Worm (Caenorhabditis elegans): ENCODE results near the gene F26D11.1.

F26D11.1 gene

ce11 chrV:7977701-7978461 lies 3.5 kb upstream of the F26D11.1 start, which contains the start of gene let-413:
let-413 (minus strand) TSS chrV:7977776.
- TF ChIP-seq hlh-30 (tag; optimal IDR thresholded peaks at IDR 0.05; ENCODE audit: insufficient read depth): no peak
- no peak for TF ChIP-seq tbx-2 (tag; optimal IDR thresholded peaks at IDR 0.05)
- TF ChIP-seq pqm-1 (tag; optimal IDR thresholded peaks at IDR 0.05): peak; percentile 1
- TF ChIP-seq elt-2 (tag; optimal IDR thresholded peaks at IDR 0.05): peak; percentile 56
- peak; percentile 20 for TF ChIP-seq unc-42 (tag; optimal IDR thresholded peaks at IDR 0.05)
- peak; percentile 26 for TF ChIP-seq dmd-4 (tag; optimal IDR thresholded peaks at IDR 0.05; ENCODE audit: borderline replicate concordance)
- TF ChIP-seq che-1 (tag; optimal IDR thresholded peaks at IDR 0.05): no peak

DNA sequence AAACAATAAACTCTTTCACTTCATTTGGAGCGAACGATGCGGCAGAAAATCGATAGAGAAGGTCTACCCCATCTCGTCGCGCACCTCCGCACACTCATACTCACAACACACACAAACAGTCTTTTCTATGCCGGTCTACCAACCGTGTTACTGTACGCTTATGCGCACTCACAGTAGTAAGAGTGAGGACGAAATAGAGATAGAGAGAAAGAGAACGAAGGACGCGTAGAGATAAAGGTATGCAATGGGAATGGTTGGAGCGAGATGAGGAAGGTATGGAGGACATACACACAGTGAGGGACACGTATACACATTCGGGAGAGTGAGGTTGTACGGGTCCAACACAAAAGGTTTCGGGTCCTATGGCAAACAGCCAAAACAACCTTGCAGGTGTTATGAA lies 2.5 kb upstream of the F26D11.1 start:
- TF ChIP-seq ref-2 (tag; optimal IDR thresholded peaks at IDR 0.05) (peak; percentile 69), syd-9 (tag; optimal IDR thresholded peaks at IDR 0.05) (no peak), ceh-24 (tag; optimal IDR thresholded peaks at IDR 0.05) (no peak), ceh-31 (tag; optimal IDR thresholded peaks at IDR 0.05) (peak; percentile 39), tbx-2 (tag; optimal IDR thresholded peaks at IDR 0.05) (peak; percentile 37), sdc-2 (tag; optimal IDR thresholded peaks at IDR 0.05) (peak; percentile 15), ceh-14 (tag; optimal IDR thresholded peaks at IDR 0.05) (no peak), hlh-8 (tag; optimal IDR thresholded peaks at IDR 0.05) (no peak), T23F11.4 (GFP tag; optimal IDR thresholded peaks at IDR 0.05) (peak; percentile 52), ceh-18 (tag; optimal IDR thresholded peaks at IDR 0.05) (peak; percentile 11), hlh-6 (tag; optimal IDR thresholded peaks at IDR 0.05) (peak; percentile 28), unc-55 (GFP tag; optimal IDR thresholded peaks at IDR 0.05) (no peak), K02D7.2 (tag; optimal IDR thresholded peaks at IDR 0.05) (no peak), ceh-2 (tag; optimal IDR thresholded peaks at IDR 0.05) (peak; percentile 15), madf-2 (tag; optimal IDR thresholded peaks at IDR 0.05) (peak; percentile 26), ceh-34 (tag; optimal IDR thresholded peaks at IDR 0.05) (peak; percentile 14), sox-2 (GFP tag; IDR thresholded peaks at IDR 0.05) (no peak), pha-4 (tag; optimal IDR thresholded peaks at IDR 0.05) (no peak), elt-2 (tag; optimal IDR thresholded peaks at IDR 0.05) (peak; percentile 12), nfya-1 (tag; optimal IDR thresholded peaks at IDR 0.05) (peak; percentile 48), che-1 (tag; optimal IDR thresholded peaks at IDR 0.05) (no peak)

DNA sequence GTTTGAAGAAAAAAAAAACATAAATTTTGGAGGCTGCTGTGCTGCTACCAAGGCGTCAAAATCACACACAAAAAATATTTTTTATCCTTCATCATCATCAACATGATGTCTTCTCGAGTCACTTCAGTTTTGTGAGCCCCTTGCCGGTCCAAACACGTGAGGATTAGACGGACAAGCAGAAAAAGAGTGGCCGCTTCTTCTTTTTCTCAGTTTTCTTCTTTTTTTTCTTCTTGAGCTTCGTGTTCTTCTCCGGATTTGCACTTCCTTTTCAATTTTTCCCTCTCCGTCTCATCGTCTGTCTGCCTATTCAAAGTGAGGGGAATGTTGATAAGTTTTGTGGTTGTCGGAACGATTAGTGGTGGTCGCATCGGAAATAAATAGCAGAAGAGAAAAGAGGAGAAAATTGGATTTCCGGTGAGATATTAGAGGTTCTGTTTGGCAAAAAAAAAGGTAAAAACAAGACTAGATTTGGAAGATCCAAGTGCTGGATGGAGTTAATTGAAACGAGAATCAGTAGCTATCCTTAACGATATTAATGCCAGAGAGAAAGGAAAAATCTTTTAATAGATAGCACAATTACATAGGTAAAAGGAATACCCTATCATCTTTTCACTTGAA lies 866 bp upstream of the F26D11.1 start:
- TF ChIP-seq eyg-1 (tag; optimal IDR thresholded peaks at IDR 0.05) (no peak), che-1 (tag; optimal IDR thresholded peaks at IDR 0.05) (no peak), nhr-11 (tag; optimal IDR thresholded peaks at IDR 0.05) (no peak), unc-42 (tag; optimal IDR thresholded peaks at IDR 0.05) (peak; percentile 62), T23F11.4 (GFP tag; optimal IDR thresholded peaks at IDR 0.05) (no peak), ceh-30 (tag; optimal IDR thresholded peaks at IDR 0.05) (no peak), hlh-15 (tag; optimal IDR thresholded peaks at IDR 0.05) (no peak), gmeb-2 (tag; optimal IDR thresholded peaks at IDR 0.05) (no peak), sdc-2 (tag; optimal IDR thresholded peaks at IDR 0.05) (no peak)

DNA sequence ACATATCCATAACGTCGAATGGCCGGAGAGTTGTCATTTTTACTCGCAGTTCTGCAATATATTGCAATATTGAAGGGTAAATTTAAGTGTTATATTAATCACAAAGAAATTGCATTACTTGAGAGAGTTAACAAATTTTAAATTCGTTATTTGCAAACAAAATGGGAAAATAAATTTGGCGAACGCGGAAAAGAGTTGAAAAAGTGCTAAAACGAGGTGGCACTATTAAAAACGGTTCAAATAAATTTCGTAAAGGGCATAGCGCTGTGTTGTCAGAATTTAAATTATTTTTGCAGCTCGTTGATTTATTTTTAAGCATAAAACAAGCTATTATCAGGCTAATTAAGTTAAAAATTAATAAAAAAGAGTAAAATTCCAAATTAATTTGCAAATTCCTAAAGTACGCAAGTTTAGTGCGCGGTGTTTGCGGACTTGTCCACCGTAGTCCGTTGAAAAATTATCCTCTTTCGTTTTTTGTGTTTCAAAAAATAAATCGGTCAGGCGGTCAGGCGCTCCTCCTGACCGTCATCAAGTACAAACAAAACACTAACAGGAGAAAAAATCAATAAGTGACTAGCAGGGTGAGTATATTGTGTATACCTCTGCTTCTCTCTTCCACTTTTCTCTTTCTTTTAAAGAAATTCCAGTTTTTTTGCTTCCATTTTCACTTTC lies 2.2 kb downstream of the F26D11.1 start, which contains the start of the genes natb-1 and abhd-12:
Gene natb-1, minus strand, starts transcription at position 51 of the 672 bp plus-strand sequence.
Gene abhd-12, plus strand, starts transcription at position 499 of the 672 bp plus-strand sequence.
- TF ChIP-seq elt-4 (tag; optimal IDR thresholded peaks at IDR 0.05): no peak
- TF ChIP-seq unc-42 (tag; optimal IDR thresholded peaks at IDR 0.05): peak; percentile 77
- TF ChIP-seq ceh-30 (tag; optimal IDR thresholded peaks at IDR 0.05): peak; percentile 27
- no peak for TF ChIP-seq C38D4.7 (GFP tag; optimal IDR thresholded peaks at IDR 0.05)
- no peak for TF ChIP-seq fkh-10 (GFP tag; optimal IDR thresholded peaks at IDR 0.05)
- TF ChIP-seq ceh-45 (GFP tag; IDR thresholded peaks at IDR 0.05): no peak
- no peak for TF ChIP-seq elt-2 (tag; optimal IDR thresholded peaks at IDR 0.05)
- no peak for TF ChIP-seq zip-5 (tag; optimal IDR thresholded peaks at IDR 0.05)
- peak; percentile 70 for TF ChIP-seq ceh-14 (tag; optimal IDR thresholded peaks at IDR 0.05)
- no peak for TF ChIP-seq ceh-22 (tag; optimal IDR thresholded peaks at IDR 0.05)
- no peak for TF ChIP-seq dmd-4 (tag; optimal IDR thresholded peaks at IDR 0.05; ENCODE audit: borderline replicate concordance)
- TF ChIP-seq mec-3 (tag; optimal IDR thresholded peaks at IDR 0.05; ENCODE audit: borderline replicate concordance): no peak
- TF ChIP-seq hlh-30 (tag; optimal IDR thresholded peaks at IDR 0.05; ENCODE audit: insufficient read depth): peak; percentile 16
- no peak for TF ChIP-seq ets-4 (tag; optimal IDR thresholded peaks at IDR 0.05)

Data from whole organism, late embryonic.